Worm (Caenorhabditis elegans): ENCODE data around the gene bckd-1A.

ce11 chrIII:12972398-12972797, at the start of gene bckd-1A:
- TF ChIP-seq nhr-129 (tag; optimal IDR thresholded peaks at IDR 0.05) (no peak), snpc-4 (tag; optimal IDR thresholded peaks at IDR 0.05) (no peak), nhr-237 (tag; optimal IDR thresholded peaks at IDR 0.05) (no peak), ZK546.5 (tag; optimal IDR thresholded peaks at IDR 0.05) (no peak), gmeb-1 (tag; optimal IDR thresholded peaks at IDR 0.05) (no peak), R02D3.7 (tag; optimal IDR thresholded peaks at IDR 0.05) (no peak), F13H6.1 (tag; optimal IDR thresholded peaks at IDR 0.05) (no peak), unc-62 (GFP tag; optimal IDR thresholded peaks at IDR 0.05) (no peak), nhr-11 (tag; optimal IDR thresholded peaks at IDR 0.05) (no peak), unc-55 (GFP tag; optimal IDR thresholded peaks at IDR 0.05) (no peak), Y55F3AM.14 (GFP tag; optimal IDR thresholded peaks at IDR 0.05) (no peak), fos-1 (tag; optimal IDR thresholded peaks at IDR 0.05) (no peak), unc-39 (tag; optimal IDR thresholded peaks at IDR 0.05) (no peak)
